Fruit fly (Drosophila melanogaster) whole organism, embryonic: ENCODE data around the gene CG13716.

ENCODE experiments used
- Abd-B ChIP-seq: fragments of 200-800 bp; sonication (Bioruptor generic); optimal IDR thresholded peaks from 2 replicates; lab custom pipeline; 2018; ENCODE audit warnings: missing biosample characterization, mild to moderate bottlenecking, missing genetic modification characterization, moderate library complexity
- Asciz ChIP-seq: fragments of 200-800 bp; sonication (Bioruptor generic); optimal IDR thresholded peaks from 2 replicates; lab custom pipeline; 2017; ENCODE audit warnings: missing biosample characterization, mild to moderate bottlenecking, missing genetic modification characterization, missing genetic modification reagents
- B-H1 ChIP-seq: fragments of 200-800 bp; sonication (Bioruptor generic); IDR thresholded peaks from 3 replicates; pipeline ENCODE4 v1.3.6; 2022; ENCODE audit warnings: missing biosample characterization, missing genetic modification characterization
- CG10267 ChIP-seq: fragments of 200-800 bp; sonication (Bioruptor generic); optimal IDR thresholded peaks from 2 replicates; lab custom pipeline; 2018; ENCODE audit warnings: missing biosample characterization, mild to moderate bottlenecking, missing genetic modification characterization, moderate library complexity
- CG11695 ChIP-seq: fragments of 200-800 bp; sonication (Bioruptor generic); IDR thresholded peaks from 3 replicates; pipeline ENCODE4 v1.3.6; 2022; ENCODE audit warnings: missing biosample characterization, missing genetic modification characterization
- CG12219 ChIP-seq: fragments of 200-800 bp; sonication (Bioruptor generic); optimal IDR thresholded peaks from 3 replicates; lab custom pipeline; 2018; ENCODE audit warnings: missing biosample characterization, mild to moderate bottlenecking, missing genetic modification characterization
- CG1233 ChIP-seq: fragments of 200-800 bp; sonication (Bioruptor generic); optimal IDR thresholded peaks from 4 replicates; lab custom pipeline; 2018; ENCODE audit warnings: missing biosample characterization, mild to moderate bottlenecking, missing genetic modification characterization
- CG13894 ChIP-seq: fragments of 200-800 bp; sonication (Bioruptor generic); optimal IDR thresholded peaks from 3 replicates; lab custom pipeline; 2018; ENCODE audit warnings: missing biosample characterization, mild to moderate bottlenecking, missing genetic modification characterization, moderate library complexity
- CG14710 ChIP-seq: fragments of 200-800 bp; sonication (Bioruptor generic); optimal IDR thresholded peaks from 3 replicates; lab custom pipeline; 2019; ENCODE audit warnings: missing biosample characterization, mild to moderate bottlenecking, missing genetic modification characterization, moderate library complexity
- CG15696 ChIP-seq: fragments of 200-800 bp; sonication (Bioruptor generic); optimal IDR thresholded peaks from 2 replicates; lab custom pipeline; 2019; ENCODE audit warnings: missing biosample characterization, mild to moderate bottlenecking, missing genetic modification characterization, moderate library complexity
- CG1647 ChIP-seq: fragments of 200-800 bp; sonication (Bioruptor generic); optimal IDR thresholded peaks from 3 replicates; lab custom pipeline; 2016; ENCODE audit warnings: missing biosample characterization, missing genetic modification characterization
- CG17359 ChIP-seq: fragments of 200-800 bp; sonication (Bioruptor generic); optimal IDR thresholded peaks from 3 replicates; lab custom pipeline; 2018; ENCODE audit warnings: missing biosample characterization, mild to moderate bottlenecking, missing genetic modification characterization, moderate library complexity
- CG18262 ChIP-seq: fragments of 200-800 bp; optimal IDR thresholded peaks from 3 replicates; lab custom pipeline; 2019; ENCODE audit warnings: missing biosample characterization, mild to moderate bottlenecking, missing genetic modification characterization, moderate library complexity
- CG18764 ChIP-seq: fragments of 200-800 bp; sonication (Bioruptor generic); optimal IDR thresholded peaks from 3 replicates; lab custom pipeline; 2016; ENCODE audit warnings: missing biosample characterization, missing genetic modification characterization
- CG3163 ChIP-seq: fragments of 200-800 bp; sonication (Bioruptor generic); optimal IDR thresholded peaks from 3 replicates; lab custom pipeline; 2016; ENCODE audit warnings: missing biosample characterization, missing genetic modification characterization
- CG3838 ChIP-seq: fragments of 200-800 bp; sonication (Bioruptor generic); optimal IDR thresholded peaks from 3 replicates; lab custom pipeline; 2016; ENCODE audit warnings: missing biosample characterization, missing genetic modification characterization
- CG8478 ChIP-seq: fragments of >200 bp; optimal IDR thresholded peaks from 2 replicates; lab custom pipeline; 2018
- CTCF ChIP-seq: fragments of 200-800 bp; sonication (Bioruptor generic); optimal IDR thresholded peaks from 2 replicates; lab custom pipeline; 2017; ENCODE audit warnings: missing biosample characterization, mild to moderate bottlenecking, missing genetic modification characterization, moderate library complexity
- CrebB ChIP-seq: fragments of 200-800 bp; sonication (Bioruptor generic); optimal IDR thresholded peaks from 3 replicates; lab custom pipeline; 2018; ENCODE audit warnings: missing biosample characterization, mild to moderate bottlenecking, missing genetic modification characterization
- Dbx ChIP-seq: fragments of 200-800 bp; sonication (Bioruptor generic); IDR thresholded peaks from 3 replicates; pipeline ENCODE4 v1.3.6; 2022; ENCODE audit warnings: missing biosample characterization, missing genetic modification characterization
- Dll ChIP-seq: fragments of 200-800 bp; sonication (Bioruptor generic); IDR thresholded peaks from 4 replicates; pipeline ENCODE4 v1.3.6; 2022; ENCODE audit warnings: missing biosample characterization, missing genetic modification characterization; ENCODE audit not compliant: partially characterized antibody
- Elba2 ChIP-seq: fragments of 200-800 bp; sonication (Bioruptor generic); optimal IDR thresholded peaks from 3 replicates; lab custom pipeline; 2016; ENCODE audit warnings: missing biosample characterization, missing genetic modification characterization
- Gug ChIP-seq: fragments of 200-800 bp; sonication (Bioruptor generic); IDR thresholded peaks from 4 replicates; pipeline ENCODE4 v1.3.6; 2022; ENCODE audit warnings: missing biosample characterization, missing genetic modification characterization
- HHEX ChIP-seq: fragments of 200-800 bp; sonication (Bioruptor generic); optimal IDR thresholded peaks from 3 replicates; lab custom pipeline; 2017; ENCODE audit warnings: missing biosample characterization, mild to moderate bottlenecking, missing genetic modification characterization, missing genetic modification reagents
- HLH3B ChIP-seq: fragments of 200-800 bp; sonication (Bioruptor generic); IDR thresholded peaks from 2 replicates; pipeline ENCODE4 v1.3.6; 2022; ENCODE audit warnings: missing biosample characterization, missing genetic modification characterization
- HLH54F ChIP-seq: fragments of 200-800 bp; sonication (Bioruptor generic); optimal IDR thresholded peaks from 3 replicates; lab custom pipeline; 2016; ENCODE audit warnings: missing biosample characterization, missing genetic modification characterization
- Lhr ChIP-seq: fragments of 200-800 bp; sonication (Bioruptor generic); optimal IDR thresholded peaks from 3 replicates; lab custom pipeline; 2017; ENCODE audit warnings: mild to moderate bottlenecking, missing biosample characterization, missing genetic modification reagents, missing genetic modification characterization
- Meics ChIP-seq: fragments of 200-800 bp; sonication (Bioruptor generic); optimal IDR thresholded peaks from 2 replicates; lab custom pipeline; 2017; ENCODE audit warnings: missing biosample characterization, mild to moderate bottlenecking, missing genetic modification characterization
- NFAT ChIP-seq: fragments of 200-800 bp; sonication (Bioruptor generic); IDR thresholded peaks from 2 replicates; pipeline ENCODE4 v1.3.6; 2022; ENCODE audit warnings: missing biosample characterization, missing genetic modification characterization
- NK7.1 ChIP-seq: fragments of 200-800 bp; sonication (Bioruptor generic); optimal IDR thresholded peaks from 3 replicates; lab custom pipeline; 2016; ENCODE audit warnings: missing biosample characterization, missing genetic modification characterization
- Rfx ChIP-seq: fragments of 200-800 bp; sonication (Bioruptor generic); IDR thresholded peaks from 2 replicates; pipeline ENCODE4 v1.3.6; 2022; ENCODE audit warnings: missing biosample characterization, missing genetic modification characterization
- Spps ChIP-seq: fragments of 200-800 bp; sonication (Bioruptor generic); optimal IDR thresholded peaks from 2 replicates; lab custom pipeline; 2018; ENCODE audit warnings: missing biosample characterization, mild to moderate bottlenecking, missing genetic modification characterization
- Xbp1 ChIP-seq: fragments of 200-800 bp; sonication (Bioruptor generic); optimal IDR thresholded peaks from 3 replicates; lab custom pipeline; 2016; ENCODE audit warnings: missing biosample characterization, mild to moderate bottlenecking, missing genetic modification characterization
- ap ChIP-seq: fragments of 200-800 bp; sonication (Bioruptor generic); IDR thresholded peaks from 2 replicates; pipeline ENCODE4 v1.3.6; 2022; ENCODE audit warnings: missing biosample characterization, missing genetic modification characterization
- bowl ChIP-seq: fragments of 200-800 bp; sonication (Bioruptor generic); IDR thresholded peaks from 2 replicates; pipeline ENCODE4 v1.3.6; 2022; ENCODE audit warnings: missing biosample characterization, missing genetic modification characterization
- dmrt11E ChIP-seq: fragments of 200-800 bp; sonication (Bioruptor generic); optimal IDR thresholded peaks from 3 replicates; lab custom pipeline; 2018; ENCODE audit warnings: missing biosample characterization, mild to moderate bottlenecking, missing genetic modification characterization, moderate library complexity
- fd64A ChIP-seq: fragments of 200-800 bp; sonication (Bioruptor generic); optimal IDR thresholded peaks from 3 replicates; lab custom pipeline; 2018; ENCODE audit warnings: missing biosample characterization, mild to moderate bottlenecking, missing genetic modification characterization
- fru ChIP-seq: fragments of >200 bp; optimal IDR thresholded peaks from 2 replicates; lab custom pipeline; 2017
- gce ChIP-seq: fragments of 200-800 bp; sonication (Bioruptor generic); IDR thresholded peaks from 3 replicates; pipeline ENCODE4 v1.3.6; 2022; ENCODE audit warnings: missing biosample characterization, missing genetic modification characterization
- gcm ChIP-seq: fragments of 200-800 bp; sonication (Bioruptor generic); optimal IDR thresholded peaks from 2 replicates; lab custom pipeline; 2019; ENCODE audit warnings: missing biosample characterization, mild to moderate bottlenecking, missing genetic modification characterization, moderate library complexity
- ind ChIP-seq: fragments of 200-800 bp; sonication (Bioruptor generic); optimal IDR thresholded peaks from 3 replicates; lab custom pipeline; 2016; ENCODE audit warnings: missing biosample characterization, missing genetic modification characterization
- inv ChIP-seq: fragments of 200-800 bp; sonication (Bioruptor generic); IDR thresholded peaks from 2 replicates; pipeline ENCODE4 v1.3.6; 2022; ENCODE audit warnings: missing biosample characterization, missing genetic modification characterization; ENCODE audit not compliant: partially characterized antibody
- jigr1 ChIP-seq: fragments of 200-800 bp; sonication (Bioruptor generic); IDR thresholded peaks from 3 replicates; pipeline ENCODE4 v1.3.6; 2022; ENCODE audit warnings: missing biosample characterization, missing genetic modification characterization
- jumu ChIP-seq: fragments of 200-800 bp; sonication (Bioruptor generic); optimal IDR thresholded peaks from 3 replicates; lab custom pipeline; 2016; ENCODE audit warnings: missing biosample characterization, missing genetic modification characterization
- lmd ChIP-seq: fragments of 200-800 bp; sonication (Bioruptor generic); IDR thresholded peaks from 2 replicates; pipeline ENCODE4 v1.3.6; 2022; ENCODE audit warnings: missing biosample characterization, missing genetic modification characterization
- nerfin-1 ChIP-seq: fragments of 200-800 bp; sonication (Bioruptor generic); optimal IDR thresholded peaks from 3 replicates; lab custom pipeline; 2019; ENCODE audit warnings: missing biosample characterization, mild to moderate bottlenecking, missing genetic modification characterization, moderate library complexity
- onecut ChIP-seq: fragments of 200-800 bp; sonication (Bioruptor generic); IDR thresholded peaks from 2 replicates; pipeline ENCODE4 v1.3.6; 2022; ENCODE audit warnings: missing biosample characterization, missing genetic modification characterization
- otp ChIP-seq: fragments of 200-800 bp; sonication (Bioruptor generic); IDR thresholded peaks from 3 replicates; pipeline ENCODE4, ENCODE4 v1.3.6; 2022; ENCODE audit warnings: missing biosample characterization, missing genetic modification characterization
- sqz ChIP-seq: fragments of 200-800 bp; sonication (Bioruptor generic); optimal IDR thresholded peaks from 3 replicates; lab custom pipeline; 2018; ENCODE audit warnings: missing biosample characterization, mild to moderate bottlenecking, missing genetic modification characterization
- twi ChIP-seq: fragments of 200-800 bp; optimal IDR thresholded peaks from 2 replicates; lab custom pipeline; 2019; ENCODE audit warnings: missing biosample characterization, mild to moderate bottlenecking, missing genetic modification characterization, moderate library complexity
- vfl ChIP-seq: fragments of 200-800 bp; sonication (Bioruptor generic); optimal IDR thresholded peaks from 2 replicates; lab custom pipeline; 2016; ENCODE audit warnings: missing biosample characterization, missing genetic modification characterization
- zen2 ChIP-seq: fragments of 200-800 bp; sonication (Bioruptor generic); IDR thresholded peaks from 3 replicates; pipeline ENCODE4 v1.3.6; 2022; ENCODE audit warnings: missing biosample characterization, missing genetic modification characterization; ENCODE audit not compliant: partially characterized antibody

The CG13716 gene

dm6 chr3L:4611311-4611710, 23.3 kb downstream of the CG13716 start (continued):
- TF ChIP-seq CrebB (tag; lab: Kevin White, UChicago) (no peak), CG15696 (tag; lab: Kevin White, UChicago) (no peak), nerfin-1 (tag; lab: Kevin White, UChicago) (peak; percentile 35), NFAT (no peak), dmrt11E (tag; lab: Kevin White, UChicago) (peak; percentile 81), CG13894 (no peak), Meics (GFP tag; lab: Kevin White, UChicago) (peak; percentile 29), CG11695 (GFP tag; lab: Robert Waterston, UW) (peak; percentile 71), gce (GFP tag; lab: Robert Waterston, UW) (peak; percentile 86; the same call in 2 of the 3 replicates), zen2 (GFP tag; lab: Robert Waterston, UW) (no peak), ind (GFP tag; lab: Kevin White, UChicago) (peak; percentile 63), vfl (GFP tag; lab: Kevin White, UChicago) (no peak), sqz (GFP tag; lab: Kevin White, UChicago) (no peak), B-H1 (GFP tag; lab: Robert Waterston, UW) (peak; percentile 75), CG10267 (tag; lab: Kevin White, UChicago) (peak; percentile 68), twi (tag; lab: Kevin White, UChicago) (peak; percentile 30), CG17359 (peak; percentile 74), onecut (GFP tag; lab: Robert Waterston, UW) (peak; percentile 65), Gug (peak; percentile 73), CG12219 (GFP tag; lab: Kevin White, UChicago) (peak; percentile 62), Rfx (GFP tag; lab: Robert Waterston, UW) (peak; percentile 49; the same call in 1 of the 2 replicates), ap (peak; percentile 73), Xbp1 (GFP tag; lab: Kevin White, UChicago) (peak; percentile 71), CG18262 (tag; lab: Kevin White, UChicago) (peak; percentile 88), CG14710 (tag; lab: Kevin White, UChicago) (peak; percentile 64), bowl (GFP tag; lab: Robert Waterston, UW) (0 out of 2 replicates have a peak, but pooled peaks have one; percentile 57), HLH3B (GFP tag; lab: Robert Waterston, UW) (peak; percentile 80), CG18764 (peak; percentile 60), NK7.1 (GFP tag; lab: Kevin White, UChicago) (no peak), CG3838 (peak; percentile 23), lmd (GFP tag; lab: Robert Waterston, UW) (peak; percentile 67), HHEX (peak; percentile 63), CG1647 (GFP tag; lab: Kevin White, UChicago) (peak; percentile 42), jigr1 (GFP tag; lab: Robert Waterston, UW) (peak; percentile 73; the same call in 2 of the 3 replicates), Asciz (GFP tag; lab: Kevin White, UChicago) (peak; percentile 68), HLH54F (GFP tag; lab: Kevin White, UChicago) (no peak), CG8478 (lab: Kevin White, UChicago) (no peak), fd64A (GFP tag; lab: Kevin White, UChicago) (peak; percentile 62), Lhr (GFP tag; lab: Kevin White, UChicago) (peak; percentile 24), otp (GFP tag; lab: Robert Waterston, UW) (peak; percentile 89), CG3163 (GFP tag; lab: Kevin White, UChicago) (no peak), Dbx (GFP tag; lab: Robert Waterston, UW) (peak; percentile 45; the same call in 2 of the 3 replicates), gcm (GFP tag; lab: Kevin White, UChicago) (peak; percentile 59), Dll (GFP tag; lab: Robert Waterston, UW) (no peak), Spps (tag; lab: Kevin White, UChicago) (peak; percentile 59), CTCF (GFP tag; lab: Kevin White, UChicago) (peak; percentile 34), CG1233 (GFP tag; lab: Kevin White, UChicago) (peak; percentile 38), fru (lab: Kevin White, UChicago) (no peak), inv (GFP tag; lab: Robert Waterston, UW) (no peak), Abd-B (GFP tag; lab: Kevin White, UChicago) (peak; percentile 61), jumu (peak; percentile 58), Elba2 (GFP tag; lab: Kevin White, UChicago) (no peak)
